Worm (Caenorhabditis elegans): ENCODE measurements around the gene lec-4.

Gene lec-4

DNA sequence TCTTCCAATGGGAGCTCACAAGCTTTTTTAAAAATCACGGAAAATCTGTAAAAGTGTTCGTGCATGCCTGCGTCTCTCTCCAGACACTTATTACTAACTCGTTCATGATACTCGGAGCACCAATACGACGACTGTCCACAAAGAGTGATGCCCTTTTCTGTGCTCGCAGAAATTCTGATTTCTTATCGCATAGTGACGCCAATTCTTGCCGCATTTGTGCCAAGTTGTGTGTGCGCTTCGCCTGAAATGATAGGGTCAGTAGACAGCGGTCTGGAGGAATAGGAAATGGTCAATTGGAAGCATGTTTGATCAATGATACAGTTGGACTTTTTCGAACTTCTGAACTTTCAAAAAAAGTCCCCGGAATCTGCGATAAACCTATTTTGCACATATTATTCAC lies 9.1 kb downstream of the lec-4 start:
- TF ChIP-seq zim-3 (tag; optimal IDR thresholded peaks at IDR 0.05) (no peak), aptf-2 (GFP tag; conservative IDR thresholded peaks at IDR 0.05) (no peak), ceh-58 (GFP tag; IDR thresholded peaks at IDR 0.05) (no peak), ama-1 (optimal IDR thresholded peaks at IDR 0.05) (no peak), ama-1 (GFP tag; optimal IDR thresholded peaks at IDR 0.05) (no peak), unc-62 (GFP tag; optimal IDR thresholded peaks at IDR 0.05) (no peak), nhr-80 (tag; optimal IDR thresholded peaks at IDR 0.05) (peak; percentile 91), atf-7 (tag; optimal IDR thresholded peaks at IDR 0.05) (peak; percentile 2), dox-1 (GFP tag; IDR thresholded peaks at IDR 0.05) (peak; percentile 27; the same call in 1 of the 2 replicates)

DNA sequence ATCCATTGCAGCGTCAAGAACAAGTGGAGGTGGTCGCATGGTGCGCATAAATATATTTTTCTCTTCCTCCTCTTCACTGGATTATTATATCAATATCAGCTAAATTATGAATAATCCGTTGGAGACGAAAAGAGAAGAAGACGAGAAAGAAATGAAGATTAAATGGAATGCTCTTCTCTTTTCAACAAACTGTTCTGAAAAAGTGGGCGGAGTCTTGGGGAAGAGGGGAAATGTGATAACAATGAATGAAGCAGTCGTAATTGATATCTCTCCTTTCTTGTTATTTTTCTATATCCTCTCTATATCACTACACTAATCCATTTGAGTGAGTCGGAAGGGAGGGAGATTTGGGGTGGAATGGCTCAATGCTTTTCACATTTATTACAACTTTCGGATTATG lies 13.8 kb downstream of the lec-4 start, which contains the start of gene arcp-1:
Gene arcp-1, minus strand, starts transcription at position 101 of the 400 bp plus-strand sequence.
- TF ChIP-seq ztf-3 (GFP tag; optimal IDR thresholded peaks at IDR 0.05) (no peak), Y53F4B.3 (GFP tag; IDR thresholded peaks at IDR 0.05) (no peak), somi-1 (GFP tag; optimal IDR thresholded peaks at IDR 0.05) (no peak), bed-2 (GFP tag; IDR thresholded peaks at IDR 0.05) (no peak), ceh-79 (tag; optimal IDR thresholded peaks at IDR 0.05) (no peak), ztf-6 (GFP tag; IDR thresholded peaks at IDR 0.05) (no peak), B0019.2 (GFP tag; conservative IDR thresholded peaks at IDR 0.05) (no peak), ccch-3 (GFP tag; optimal IDR thresholded peaks at IDR 0.05) (no peak), ekl-4 (GFP tag; IDR thresholded peaks at IDR 0.05) (no peak), him-1 (tag; optimal IDR thresholded peaks at IDR 0.05) (no peak), nhr-120 (GFP tag; IDR thresholded peaks at IDR 0.05) (no peak), snpc-1.1 (tag; optimal IDR thresholded peaks at IDR 0.05; ENCODE audit: insufficient read depth) (no peak), nfyb-1 (GFP tag; IDR thresholded peaks at IDR 0.05) (no peak), ceh-91 (GFP tag; IDR thresholded peaks at IDR 0.05) (no peak), ztf-18 (tag; optimal IDR thresholded peaks at IDR 0.05) (no peak), Y67H2A.10 (GFP tag; conservative IDR thresholded peaks at IDR 0.05) (no peak), tlf-1 (GFP tag; optimal IDR thresholded peaks at IDR 0.05) (no peak), nhr-179 (tag; optimal IDR thresholded peaks at IDR 0.05) (no peak), zfh-2 (GFP tag; conservative IDR thresholded peaks at IDR 0.05) (no peak)

ce11 chrIII:3745138-3745537 lies 28.0 kb downstream of the lec-4 start, which contains the start of gene lin-48:
Gene lin-48 (plus strand): TSS chrIII:3745438.
- no peak for TF ChIP-seq lsy-27 (tag; optimal IDR thresholded peaks at IDR 0.05; ENCODE audit: borderline replicate concordance, insufficient read depth)
- TF ChIP-seq gei-17 (GFP tag; optimal IDR thresholded peaks at IDR 0.05): no peak
- TF ChIP-seq xnd-1 (tag; optimal IDR thresholded peaks at IDR 0.05): no peak
- no peak for TF ChIP-seq egl-18 (GFP tag; IDR thresholded peaks at IDR 0.05)

DNA sequence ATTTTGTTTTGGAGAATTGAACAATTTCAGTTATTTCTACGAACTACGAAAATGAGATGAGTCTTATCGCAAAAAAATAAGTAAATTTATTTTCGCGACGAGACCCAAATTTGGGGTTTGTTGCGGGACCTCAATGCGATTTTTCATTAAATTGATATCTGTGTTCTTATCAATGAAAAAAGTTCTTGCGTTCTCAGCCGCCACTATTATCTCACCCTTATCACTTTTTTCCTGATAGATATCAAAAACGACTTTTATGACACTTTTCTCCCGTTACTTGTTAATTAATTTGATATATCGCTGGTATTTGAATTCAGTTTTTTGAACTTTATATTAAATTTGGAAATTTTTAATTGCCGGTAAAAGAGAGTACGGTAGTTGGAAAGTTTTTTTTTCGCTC lies 29.8 kb downstream of the lec-4 start:
- TF ChIP-seq C17E4.6 (GFP tag; IDR thresholded peaks at IDR 0.05) (no peak), ztf-22 (GFP tag; optimal IDR thresholded peaks at IDR 0.05) (no peak), mes-4 (tag; optimal IDR thresholded peaks at IDR 0.05) (no peak), B0336.3 (GFP tag; IDR thresholded peaks at IDR 0.05) (no peak), madf-6 (GFP tag; IDR thresholded peaks at IDR 0.05) (no peak), mxl-1 (tag; optimal IDR thresholded peaks at IDR 0.05) (no peak), Y67H2A.10 (GFP tag; conservative IDR thresholded peaks at IDR 0.05) (no peak), fkh-3 (tag; optimal IDR thresholded peaks at IDR 0.05) (no peak), ztf-6 (GFP tag; IDR thresholded peaks at IDR 0.05) (no peak), egrh-3 (GFP tag; IDR thresholded peaks at IDR 0.05) (no peak), pha-4 (tag; optimal IDR thresholded peaks at IDR 0.05) (no peak), Y95B8A.8 (GFP tag; IDR thresholded peaks at IDR 0.05) (no peak), chd-7 (tag; optimal IDR thresholded peaks at IDR 0.05) (no peak), F37B4.10 (GFP tag; IDR thresholded peaks at IDR 0.05) (no peak)

Data from whole organism, young adult.